Worm (Caenorhabditis elegans) whole organism, mixed stage, embryonic: ENCODE measurements around the gene acr-8.

ENCODE experiments used
- elt-1 ChIP-seq: sonication (generic microtip); optimal IDR thresholded peaks from 2 replicates; lab custom pipeline; 2017; ENCODE audit warnings: missing genetic modification characterization, mild to moderate bottlenecking, missing compliant biosample characterization, antibody characterized with exemption, moderate library complexity, borderline replicate concordance; ENCODE audit not compliant: insufficient read depth
- mab-5 ChIP-seq: fragments of 150-350 bp; optimal IDR thresholded peaks from 2 replicates; lab custom pipeline; 2014; ENCODE audit warnings: missing biosample characterization, missing genetic modification characterization
- pha-4 ChIP-seq: fragments of 150-350 bp; optimal IDR thresholded peaks from 2 replicates; lab custom pipeline; 2018; ENCODE audit warnings: missing biosample characterization, missing genetic modification reagents, missing genetic modification characterization
- unc-62 ChIP-seq: fragments of 150-350 bp; optimal IDR thresholded peaks from 2 replicates; lab custom pipeline; 2014; ENCODE audit warnings: missing biosample characterization, missing genetic modification reagents, missing genetic modification characterization

ce11 chrX:10394238-10394637 is 18.3 kb upstream of the acr-8 start:
- TF ChIP-seq unc-62 (GFP tag; lab: Kevin White, UChicago) (peak; percentile 87), elt-1 (tag; lab: Kevin White, UChicago) (no peak), mab-5 (tag; lab: Kevin White, UChicago) (no peak), pha-4 (tag; lab: Kevin White, UChicago) (no peak)
